Worm (Caenorhabditis elegans) whole organism, late embryonic: ENCODE results near the gene F29F11.20.

Experiments
- ama-1 ChIP-seq: fragments of 150-350 bp; optimal IDR thresholded peaks from 2 replicates; lab custom pipeline; 2014
- ceh-18 ChIP-seq: sonication (generic microtip); optimal IDR thresholded peaks from 2 replicates; lab custom pipeline; 2016; ENCODE audit warnings: missing genetic modification characterization, missing compliant biosample characterization
- ceh-6 ChIP-seq: fragments of 200-800 bp; sonication (Bioruptor generic); optimal IDR thresholded peaks from 2 replicates; lab custom pipeline; 2018; ENCODE audit warnings: mild to moderate bottlenecking, missing genetic modification characterization, missing compliant biosample characterization
- ceh-9 ChIP-seq: sonication (generic microtip); optimal IDR thresholded peaks from 2 replicates; lab custom pipeline; 2016; ENCODE audit warnings: mild to moderate bottlenecking, missing genetic modification characterization, inconsistent platforms, missing compliant biosample characterization
- elt-2 ChIP-seq: sonication (generic microtip); optimal IDR thresholded peaks from 2 replicates; lab custom pipeline; 2016; ENCODE audit warnings: missing genetic modification reagents, missing genetic modification characterization, missing compliant biosample characterization
- fax-1 ChIP-seq: sonication (generic microtip); optimal IDR thresholded peaks from 2 replicates; lab custom pipeline; 2016; ENCODE audit warnings: missing genotype, missing genetic modification characterization, missing compliant biosample characterization
- fkh-10 ChIP-seq: fragments of 150-350 bp; optimal IDR thresholded peaks from 2 replicates; lab custom pipeline; 2014; ENCODE audit warnings: missing biosample characterization, missing genetic modification reagents, missing genetic modification characterization
- nhr-232 ChIP-seq: sonication (generic microtip); optimal IDR thresholded peaks from 2 replicates; lab custom pipeline; 2016; ENCODE audit warnings: missing genetic modification characterization, missing compliant biosample characterization
- pag-3 ChIP-seq: sonication (generic microtip); optimal IDR thresholded peaks from 2 replicates; lab custom pipeline; 2016; ENCODE audit warnings: missing compliant biosample characterization, missing genetic modification characterization, borderline replicate concordance
- pax-1 ChIP-seq: fragments of 150-350 bp; optimal IDR thresholded peaks from 2 replicates; lab custom pipeline; 2014; ENCODE audit warnings: missing biosample characterization, missing genetic modification characterization
- pha-4 ChIP-seq: fragments of 150-350 bp; optimal IDR thresholded peaks from 2 replicates; lab custom pipeline; 2018; ENCODE audit warnings: missing biosample characterization, missing genetic modification reagents, missing genetic modification characterization
- pqm-1 ChIP-seq: sonication (generic microtip); optimal IDR thresholded peaks from 2 replicates; lab custom pipeline; 2016; ENCODE audit warnings: missing genetic modification characterization, missing compliant biosample characterization
- unc-42 ChIP-seq: sonication (generic microtip); optimal IDR thresholded peaks from 2 replicates; lab custom pipeline; 2016; ENCODE audit warnings: missing genotype, missing genetic modification characterization, missing compliant biosample characterization
- ztf-16 ChIP-seq: sonication (generic microtip); optimal IDR thresholded peaks from 2 replicates; lab custom pipeline; 2017; ENCODE audit warnings: missing genetic modification characterization, missing compliant biosample characterization

DNA sequence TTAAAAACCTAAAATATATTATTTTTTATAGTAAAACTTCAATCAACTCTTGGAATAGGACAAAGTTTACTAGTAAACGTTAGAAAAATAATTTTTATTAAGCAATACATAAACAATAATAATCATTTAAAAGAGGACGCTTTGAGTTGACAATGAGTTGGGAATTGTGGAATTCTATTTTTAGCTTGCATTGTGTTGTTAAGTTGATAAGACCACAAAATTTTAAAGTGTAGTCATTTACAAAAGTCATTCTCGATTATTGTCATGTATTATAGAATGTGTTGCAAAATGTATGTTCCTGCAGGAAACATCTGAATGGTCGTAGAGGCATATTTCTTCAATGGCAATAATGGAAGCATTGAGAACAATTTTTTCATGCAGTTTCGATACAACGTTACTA lies 23.3 kb downstream of the F29F11.20 start:
- TF ChIP-seq ama-1 (lab: Kevin White, UChicago) (no peak), pag-3 (tag; lab: Kevin White, UChicago) (no peak), pqm-1 (tag; lab: Kevin White, UChicago) (no peak), ceh-18 (no peak), ceh-9 (tag; lab: Kevin White, UChicago) (no peak), fkh-10 (GFP tag; lab: Kevin White, UChicago) (no peak), unc-42 (tag; lab: Kevin White, UChicago) (no peak), elt-2 (tag; lab: Kevin White, UChicago) (no peak), nhr-232 (no peak), ztf-16 (tag; lab: Kevin White, UChicago) (no peak), pha-4 (no peak), ceh-6 (no peak), pax-1 (no peak), fax-1 (tag; lab: Kevin White, UChicago) (no peak)
